Worm (Caenorhabditis elegans) whole organism, midembryonic: Measurements from ENCODE around the gene srx-120.

Source experiments
- T22C8.4 ChIP-seq: fragments of 200-800 bp; sonication (Bioruptor generic); IDR thresholded peaks from 2 replicates; pipeline ENCODE4 v1.3.6; 2022; ENCODE audit warnings: missing genetic modification characterization, missing compliant biosample characterization
- cog-1 ChIP-seq: sonication (generic microtip); optimal IDR thresholded peaks from 2 replicates; lab custom pipeline; 2016; ENCODE audit warnings: missing genetic modification characterization, missing compliant biosample characterization
- flt-1 ChIP-seq: fragments of 200-800 bp; sonication (Bioruptor generic); IDR thresholded peaks from 2 replicates; pipeline ENCODE4 v1.3.6; 2022; ENCODE audit warnings: missing genetic modification characterization, missing compliant biosample characterization
- klf-2 ChIP-seq: fragments of 200-800 bp; sonication (Bioruptor generic); conservative IDR thresholded peaks from 2 replicates; pipeline ENCODE4 v1.3.6; 2022; ENCODE audit warnings: missing genetic modification reagents, missing genetic modification characterization, missing compliant biosample characterization
- med-1 ChIP-seq: sonication (generic microtip); optimal IDR thresholded peaks from 2 replicates; lab custom pipeline; 2017; ENCODE audit warnings: missing genetic modification characterization, mild to moderate bottlenecking, missing compliant biosample characterization, antibody characterized with exemption, missing genetic modification reagents; ENCODE audit not compliant: insufficient read depth
- ref-1 ChIP-seq: fragments of 200-800 bp; sonication (Bioruptor generic); conservative IDR thresholded peaks from 2 replicates; pipeline ENCODE4 v1.3.6; 2022; ENCODE audit warnings: missing genetic modification reagents, missing genetic modification characterization, missing compliant biosample characterization
- tab-1 ChIP-seq: fragments of 200-800 bp; sonication (Bioruptor generic); IDR thresholded peaks from 2 replicates; pipeline ENCODE4 v1.3.6; 2022; ENCODE audit warnings: missing genetic modification characterization, missing compliant biosample characterization
- ztf-23 ChIP-seq: fragments of 200-800 bp; sonication (Bioruptor generic); IDR thresholded peaks from 2 replicates; pipeline ENCODE4 v1.3.6; 2022; ENCODE audit warnings: missing genetic modification reagents, missing genetic modification characterization, missing compliant biosample characterization
- ztf-29 ChIP-seq: fragments of 200-800 bp; sonication (Bioruptor generic); IDR thresholded peaks from 2 replicates; pipeline ENCODE4 v1.3.6; 2022; ENCODE audit warnings: missing genetic modification reagents, missing genetic modification characterization, missing compliant biosample characterization

DNA sequence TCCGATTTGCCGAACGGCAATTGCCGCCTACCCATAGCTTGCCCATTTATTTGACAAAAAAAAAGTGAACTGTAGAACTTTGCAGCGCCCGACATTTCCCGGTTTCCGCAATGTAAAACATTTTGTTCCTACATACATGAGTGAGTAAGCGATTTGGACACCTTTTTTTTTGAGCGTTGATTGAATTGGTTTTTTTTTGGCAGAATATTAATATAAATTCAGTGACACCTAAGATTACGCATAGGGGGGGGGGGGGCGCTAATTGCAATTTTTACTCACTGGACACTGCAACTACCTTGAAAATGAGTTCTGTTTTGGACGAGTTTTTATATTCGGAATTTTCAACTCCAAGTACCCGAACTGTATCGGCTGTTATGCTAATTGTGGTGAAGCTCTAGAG, 5.5 kb upstream of the srx-120 start, which contains the start of gene srx-118:
- TF ChIP-seq flt-1 (GFP tag; lab: Robert Waterston, UW) (no peak), T22C8.4 (GFP tag; lab: Robert Waterston, UW) (no peak), med-1 (GFP tag; lab: Kevin White, UChicago) (no peak), klf-2 (GFP tag; lab: Robert Waterston, UW) (no peak), cog-1 (tag; lab: Kevin White, UChicago) (no peak), ztf-29 (GFP tag; lab: Robert Waterston, UW) (no peak), tab-1 (no peak), ref-1 (no peak), ztf-23 (no peak)
